Fruit fly (Drosophila melanogaster) whole organism, pupa: ENCODE data around the gene CG7950.

Experiments used
- CG12605 ChIP-seq: fragments of 200-800 bp; sonication (Bioruptor generic); IDR thresholded peaks from 2 replicates; pipeline ENCODE4 v1.3.6; 2022; ENCODE audit warnings: missing biosample characterization, missing genetic modification characterization
- CG15710 ChIP-seq: fragments of 200-800 bp; sonication (Bioruptor generic); optimal IDR thresholded peaks from 2 replicates; lab custom pipeline; 2018; ENCODE audit warnings: missing biosample characterization, mild to moderate bottlenecking, missing genetic modification characterization, moderate library complexity
- CG17806 ChIP-seq: fragments of 200-800 bp; sonication (Bioruptor generic); optimal IDR thresholded peaks from 2 replicates; lab custom pipeline; 2018; ENCODE audit warnings: missing biosample characterization, mild to moderate bottlenecking, missing genetic modification characterization, moderate library complexity
- CG32121 ChIP-seq: fragments of 200-800 bp; sonication (Bioruptor generic); IDR thresholded peaks from 2 replicates; pipeline ENCODE4 v1.3.6; 2022; ENCODE audit warnings: missing biosample characterization, missing genetic modification characterization
- CG34367 ChIP-seq: fragments of 200-800 bp; sonication (Bioruptor generic); optimal IDR thresholded peaks from 2 replicates; lab custom pipeline; 2018; ENCODE audit warnings: missing biosample characterization, mild to moderate bottlenecking, missing genetic modification characterization
- CG4496 ChIP-seq: fragments of 200-800 bp; sonication (Bioruptor generic); IDR thresholded peaks from 3 replicates; pipeline ENCODE4 v1.3.6; 2022; ENCODE audit warnings: missing biosample characterization, missing genetic modification characterization
- CG8301 ChIP-seq: fragments of 200-800 bp; sonication (Bioruptor generic); optimal IDR thresholded peaks from 2 replicates; lab custom pipeline; 2018; ENCODE audit warnings: missing biosample characterization, mild to moderate bottlenecking, missing genetic modification characterization
- CG9948 ChIP-seq: fragments of 200-800 bp; sonication (Bioruptor generic); optimal IDR thresholded peaks from 2 replicates; lab custom pipeline; 2018; ENCODE audit warnings: missing biosample characterization, mild to moderate bottlenecking, missing genetic modification characterization, moderate library complexity
- D1 ChIP-seq: fragments of 200-800 bp; sonication (Bioruptor generic); optimal IDR thresholded peaks from 2 replicates; lab custom pipeline; 2018; ENCODE audit warnings: missing biosample characterization, mild to moderate bottlenecking, missing genetic modification characterization, moderate library complexity
- EcR ChIP-seq: fragments of 200-800 bp; sonication (Bioruptor generic); optimal IDR thresholded peaks from 3 replicates; lab custom pipeline; 2019; ENCODE audit warnings: missing biosample characterization, missing genetic modification characterization, mild to moderate bottlenecking, moderate library complexity, missing genetic modification reagents
- Ets98B ChIP-seq: fragments of 200-800 bp; sonication (Bioruptor generic); IDR thresholded peaks from 2 replicates; pipeline ENCODE4 v1.3.6; 2022; ENCODE audit warnings: missing biosample characterization, missing genetic modification characterization
- Pif1A ChIP-seq: fragments of 200-800 bp; sonication (Bioruptor generic); optimal IDR thresholded peaks from 3 replicates; lab custom pipeline; 2016; ENCODE audit warnings: missing biosample characterization, missing genetic modification characterization
- fd96Ca ChIP-seq: fragments of 200-800 bp; sonication (Bioruptor generic); IDR thresholded peaks from 3 replicates; pipeline ENCODE4 v1.3.6; 2022; ENCODE audit warnings: missing biosample characterization, missing genetic modification characterization
- rn ChIP-seq: fragments of 200-800 bp; sonication (Bioruptor generic); IDR thresholded peaks from 2 replicates; pipeline ENCODE4 v1.3.6; 2022; ENCODE audit warnings: missing biosample characterization, missing genetic modification characterization

DNA sequence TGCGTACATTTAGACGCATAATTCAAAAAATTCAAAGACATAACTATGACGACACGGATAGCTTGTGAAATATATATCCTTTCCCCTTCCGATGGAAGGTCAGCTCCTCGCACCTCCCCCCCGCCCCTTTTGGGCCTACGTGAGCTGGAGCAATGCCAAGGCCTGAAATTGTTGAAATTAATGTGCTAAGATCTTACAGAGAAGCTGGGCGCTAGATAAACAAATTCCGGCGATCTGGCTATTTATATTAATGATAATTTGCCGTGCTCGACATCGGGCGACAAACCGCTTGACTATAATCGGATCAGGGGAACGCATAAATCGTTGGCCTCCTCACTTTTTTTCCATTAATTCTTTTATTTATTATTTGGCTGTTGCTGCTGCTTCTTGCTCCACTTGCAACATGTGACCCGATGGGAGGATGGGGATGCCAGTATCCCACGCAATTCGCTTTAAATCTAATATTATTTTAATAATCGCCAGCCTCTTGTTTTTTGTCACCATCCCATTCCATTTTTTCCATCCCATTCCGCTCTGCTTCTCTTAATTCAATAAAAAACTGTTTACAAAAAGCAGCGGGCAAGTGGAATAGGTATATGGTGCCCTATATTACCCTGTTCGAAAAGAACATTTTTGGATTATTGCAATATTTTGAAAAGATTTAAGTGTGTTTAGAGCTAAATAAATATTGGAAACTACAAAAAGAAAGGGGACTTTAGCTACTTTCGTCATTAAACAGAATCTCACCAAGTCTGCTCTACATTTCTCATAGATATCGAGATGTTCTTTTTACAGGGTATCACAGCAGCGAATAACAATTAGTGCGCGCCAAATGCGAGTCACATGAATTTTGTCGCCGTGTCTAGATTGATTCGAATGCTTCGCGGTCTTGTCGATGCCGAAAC, 35.4 kb downstream of the CG7950 start:
- TF ChIP-seq Ets98B, result no peak
- no peak for TF ChIP-seq CG4496 (GFP tag; lab: Robert Waterston, UW)
- TF ChIP-seq CG12605 (GFP tag; lab: Robert Waterston, UW), result no peak
- TF ChIP-seq fd96Ca (GFP tag; lab: Robert Waterston, UW), result no peak
- TF ChIP-seq CG17806 (tag; lab: Kevin White, UChicago), result no peak
- TF ChIP-seq D1 (tag; lab: Kevin White, UChicago), result no peak
- TF ChIP-seq CG15710 (tag; lab: Kevin White, UChicago), result no peak
- TF ChIP-seq CG8301 (tag; lab: Kevin White, UChicago), result no peak
- TF ChIP-seq EcR, result no peak
- TF ChIP-seq rn (GFP tag; lab: Robert Waterston, UW), result no peak
- no peak for TF ChIP-seq CG32121
- no peak for TF ChIP-seq CG34367 (tag; lab: Kevin White, UChicago)
- TF ChIP-seq Pif1A, result no peak
- no peak for TF ChIP-seq CG9948 (tag; lab: Kevin White, UChicago)
